Worm (Caenorhabditis elegans) whole organism, mixed stage, embryonic: ENCODE measurements around the gene srxa-1.

Experiments used
- ceh-39 ChIP-seq: fragments of 150-350 bp; optimal IDR thresholded peaks from 2 replicates; lab custom pipeline; 2014; ENCODE audit warnings: missing biosample characterization, missing genetic modification characterization
- drap-1 ChIP-seq: fragments of 200-800 bp; sonication (Bioruptor generic); optimal IDR thresholded peaks from 3 replicates; lab custom pipeline; 2018; ENCODE audit warnings: mild to moderate bottlenecking, missing genetic modification characterization, missing compliant biosample characterization
- lsy-2 ChIP-seq: fragments of 150-350 bp; optimal IDR thresholded peaks from 2 replicates; lab custom pipeline; 2014; ENCODE audit warnings: missing biosample characterization, missing genetic modification characterization
- nhr-28 ChIP-seq: fragments of 150-350 bp; optimal IDR thresholded peaks from 2 replicates; lab custom pipeline; 2014; ENCODE audit warnings: missing biosample characterization, missing genetic modification characterization
- snpc-4 ChIP-seq: fragments of 150-350 bp; optimal IDR thresholded peaks from 2 replicates; lab custom pipeline; 2014; ENCODE audit warnings: missing biosample characterization, missing genetic modification characterization
- sptf-1 ChIP-seq: sonication (generic microtip); optimal IDR thresholded peaks from 2 replicates; lab custom pipeline; 2017; ENCODE audit warnings: mild to moderate bottlenecking, missing genetic modification characterization, moderate library complexity, missing compliant biosample characterization
- unc-120 ChIP-seq: sonication (generic microtip); optimal IDR thresholded peaks from 2 replicates; lab custom pipeline; 2017; ENCODE audit warnings: missing genetic modification characterization, missing compliant biosample characterization; ENCODE audit not compliant: poor library complexity, severe bottlenecking
- unc-39 ChIP-seq: fragments of 150-350 bp; optimal IDR thresholded peaks from 2 replicates; lab custom pipeline; 2014; ENCODE audit warnings: missing biosample characterization, missing genetic modification characterization

DNA sequence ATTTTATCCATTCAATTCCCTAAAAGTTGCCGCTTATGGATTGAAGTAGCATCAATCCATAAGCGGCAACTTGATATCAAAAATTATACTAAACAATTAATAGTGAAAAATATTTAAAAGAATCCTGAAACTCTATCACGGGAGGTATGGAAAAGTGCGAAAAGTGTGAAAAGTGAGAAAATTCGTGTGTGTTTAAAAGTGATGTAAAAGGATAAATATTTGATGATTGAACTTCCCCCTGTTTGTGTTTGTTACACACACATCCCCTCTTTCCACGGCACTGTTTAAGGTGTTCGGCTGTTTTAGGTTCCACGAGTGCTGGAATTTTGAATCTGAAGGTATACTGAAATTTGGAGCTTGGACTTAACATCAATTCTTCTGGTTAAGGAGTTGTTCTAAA is 16.1 kb downstream of the srxa-1 start:
- no peak for TF ChIP-seq lsy-2 (tag; lab: Kevin White, UChicago)
- no peak for TF ChIP-seq sptf-1 (tag; lab: Kevin White, UChicago)
- TF ChIP-seq nhr-28, result no peak
- no peak for TF ChIP-seq snpc-4 (tag; lab: Kevin White, UChicago)
- no peak for TF ChIP-seq ceh-39 (tag; lab: Kevin White, UChicago)
- TF ChIP-seq unc-39 (tag; lab: Kevin White, UChicago), result no peak
- TF ChIP-seq unc-120 (tag; lab: Kevin White, UChicago), result no peak
- TF ChIP-seq drap-1, result no peak
